Worm (Caenorhabditis elegans): Measurements from ENCODE around the gene vhp-1.
A peak's percentile ranks its signal among the peaks of the same experiment; 100 is the strongest.

The vhp-1 gene

ce11 chrII:5355384-5355783 lies 32.3 kb downstream of the vhp-1 start, which contains the start of gene srg-69:
Gene srg-69, plus strand, starts transcription at chrII:5355684.
- no peak for TF ChIP-seq ceh-83 (GFP tag; optimal IDR thresholded peaks at IDR 0.05)
- no peak for TF ChIP-seq mab-5 (tag; optimal IDR thresholded peaks at IDR 0.05)
- TF ChIP-seq elt-3 (tag; optimal IDR thresholded peaks at IDR 0.05) = no peak
- TF ChIP-seq nhr-76 (tag; optimal IDR thresholded peaks at IDR 0.05) = no peak
- TF ChIP-seq zip-8 (tag; optimal IDR thresholded peaks at IDR 0.05) = no peak
- no peak for TF ChIP-seq M03D4.4 (tag; optimal IDR thresholded peaks at IDR 0.05)
- no peak for TF ChIP-seq snpc-4 (tag; optimal IDR thresholded peaks at IDR 0.05)
- no peak for TF ChIP-seq drap-1 (GFP tag; optimal IDR thresholded peaks at IDR 0.05)
- no peak for TF ChIP-seq mep-1 (tag; optimal IDR thresholded peaks at IDR 0.05)
- TF ChIP-seq ces-1 (GFP tag; optimal IDR thresholded peaks at IDR 0.05) = no peak
- TF ChIP-seq unc-62 (GFP tag; optimal IDR thresholded peaks at IDR 0.05) = no peak
- no peak for TF ChIP-seq ztf-11 (tag; optimal IDR thresholded peaks at IDR 0.05)

DNA sequence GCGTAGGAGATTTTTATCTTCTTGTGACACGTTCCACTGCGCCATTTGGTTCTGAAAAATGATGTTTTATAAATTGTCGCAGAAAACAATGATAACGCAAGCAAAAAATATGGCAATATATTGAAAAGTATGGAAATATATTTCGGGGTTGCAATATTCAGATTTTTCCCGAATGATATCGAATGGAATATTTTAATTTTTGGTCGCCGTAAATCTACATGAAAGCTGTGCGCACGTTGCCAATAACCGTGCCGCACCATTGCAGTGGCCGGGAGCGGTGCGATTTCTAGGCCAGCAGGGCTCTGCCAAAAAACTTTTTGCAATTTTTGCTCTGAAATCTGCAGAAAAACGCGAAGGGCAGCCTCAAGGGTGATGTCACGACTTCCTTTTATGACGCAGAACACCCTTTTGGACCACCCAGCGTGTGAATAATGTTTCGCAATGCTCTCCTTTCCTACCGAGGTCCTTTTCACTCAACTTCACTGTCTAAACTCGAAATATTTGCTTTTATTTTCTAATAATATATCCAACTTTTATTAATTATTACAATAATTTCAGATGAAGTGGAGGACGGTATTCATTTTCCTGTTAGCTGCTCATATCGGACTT lies 35.2 kb downstream of the vhp-1 start, which contains the start of the genes F09E5.11 and bmy-1:
TSS of gene F09E5.11 (minus strand) at position 51 of the 609 bp plus-strand sequence.
TSS of gene bmy-1 (plus strand) at position 559 of the 609 bp plus-strand sequence.
- TF ChIP-seq tbx-8 (GFP tag; optimal IDR thresholded peaks at IDR 0.05) (no peak), unc-120 (tag; optimal IDR thresholded peaks at IDR 0.05; ENCODE audit: poor library complexity, severe bottlenecking) (peak; percentile 2), lsy-2 (tag; optimal IDR thresholded peaks at IDR 0.05) (peak; percentile 52), unc-62 (GFP tag; optimal IDR thresholded peaks at IDR 0.05) (no peak), ceh-39 (tag; optimal IDR thresholded peaks at IDR 0.05) (no peak), sem-2 (GFP tag; optimal IDR thresholded peaks at IDR 0.05) (no peak), ham-2 (GFP tag; optimal IDR thresholded peaks at IDR 0.05) (peak; percentile 1), ces-1 (GFP tag; optimal IDR thresholded peaks at IDR 0.05) (peak; percentile 48), ceh-43 (GFP tag; optimal IDR thresholded peaks at IDR 0.05) (peak; percentile 4), nhr-76 (tag; optimal IDR thresholded peaks at IDR 0.05) (no peak), mep-1 (tag; optimal IDR thresholded peaks at IDR 0.05) (peak; percentile 67), drap-1 (GFP tag; optimal IDR thresholded peaks at IDR 0.05) (peak; percentile 57), nhr-237 (tag; optimal IDR thresholded peaks at IDR 0.05) (peak; percentile 31), nhr-28 (tag; optimal IDR thresholded peaks at IDR 0.05) (no peak), mls-2 (tag; optimal IDR thresholded peaks at IDR 0.05) (peak; percentile 56), unc-39 (tag; optimal IDR thresholded peaks at IDR 0.05) (no peak), lin-13 (tag; optimal IDR thresholded peaks at IDR 0.05) (peak; percentile 46), sptf-1 (tag; optimal IDR thresholded peaks at IDR 0.05) (peak; percentile 79), hlh-1 (tag; optimal IDR thresholded peaks at IDR 0.05) (peak; percentile 4), snpc-4 (tag; optimal IDR thresholded peaks at IDR 0.05) (no peak), ceh-83 (GFP tag; optimal IDR thresholded peaks at IDR 0.05) (peak; percentile 43), M03D4.4 (tag; optimal IDR thresholded peaks at IDR 0.05) (peak; percentile 3), ztf-11 (tag; optimal IDR thresholded peaks at IDR 0.05) (peak; percentile 2), mab-5 (tag; optimal IDR thresholded peaks at IDR 0.05) (no peak), pha-4 (tag; optimal IDR thresholded peaks at IDR 0.05) (peak; percentile 5), blmp-1 (tag; optimal IDR thresholded peaks at IDR 0.05) (no peak), flh-1 (GFP tag; optimal IDR thresholded peaks at IDR 0.05) (no peak), cnd-1 (tag; optimal IDR thresholded peaks at IDR 0.05) (peak; percentile 60), nhr-12 (tag; optimal IDR thresholded peaks at IDR 0.05) (no peak)

DNA sequence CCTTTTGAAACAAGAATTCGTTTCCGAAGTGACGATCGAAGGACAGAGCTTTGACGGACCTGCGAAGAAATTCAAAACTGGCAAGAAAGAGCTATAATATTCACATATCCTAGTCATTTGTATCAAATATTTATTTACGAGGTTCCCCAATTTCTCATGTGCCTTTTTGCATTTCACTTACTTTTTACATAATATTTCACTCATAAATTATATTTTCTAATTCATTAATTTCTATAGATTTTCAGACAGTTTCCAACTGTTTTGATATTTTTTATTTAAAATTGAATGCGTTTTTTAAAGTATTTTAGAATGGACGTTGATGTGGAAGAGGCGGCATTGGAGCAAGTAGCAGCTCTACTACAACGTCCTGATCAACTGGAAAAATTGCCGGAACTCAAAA lies 36.2 kb downstream of the vhp-1 start, which contains the start of gene sec-6:
TSS of gene sec-6 (plus strand) at position 301 of the 400 bp plus-strand sequence.
- TF ChIP-seq zip-8 (tag; optimal IDR thresholded peaks at IDR 0.05) (no peak), nhr-76 (tag; optimal IDR thresholded peaks at IDR 0.05) (no peak), sptf-1 (tag; optimal IDR thresholded peaks at IDR 0.05) (no peak), bed-3 (GFP tag; optimal IDR thresholded peaks at IDR 0.05) (no peak), unc-39 (tag; optimal IDR thresholded peaks at IDR 0.05) (no peak), lin-13 (tag; optimal IDR thresholded peaks at IDR 0.05) (no peak), ztf-11 (tag; optimal IDR thresholded peaks at IDR 0.05) (no peak), snpc-4 (tag; optimal IDR thresholded peaks at IDR 0.05) (no peak), nhr-237 (tag; optimal IDR thresholded peaks at IDR 0.05) (no peak), M03D4.4 (tag; optimal IDR thresholded peaks at IDR 0.05) (no peak), blmp-1 (tag; optimal IDR thresholded peaks at IDR 0.05) (no peak), mls-2 (tag; optimal IDR thresholded peaks at IDR 0.05) (no peak), nhr-28 (tag; optimal IDR thresholded peaks at IDR 0.05) (no peak), ham-2 (GFP tag; optimal IDR thresholded peaks at IDR 0.05) (no peak), ceh-83 (GFP tag; optimal IDR thresholded peaks at IDR 0.05) (no peak)

DNA sequence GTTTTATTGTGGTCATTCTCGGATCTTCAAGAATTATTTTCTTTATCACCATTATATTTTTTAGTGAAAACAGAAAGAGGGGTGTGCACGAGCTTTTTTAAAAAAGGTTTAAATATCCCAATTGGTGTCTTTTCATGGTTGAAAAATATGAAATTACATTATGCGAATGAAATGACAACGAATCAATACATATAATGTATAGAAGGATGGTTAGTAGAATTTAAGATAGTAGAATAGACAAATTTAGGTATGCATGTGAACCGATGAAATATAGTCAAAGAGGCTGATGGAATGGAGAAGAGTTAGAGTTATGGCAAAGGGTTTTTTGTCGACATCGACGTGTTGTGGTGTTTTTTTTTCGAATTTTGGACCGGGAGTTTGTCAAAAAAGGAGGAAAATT lies 41.4 kb downstream of the vhp-1 start:
- no peak for TF ChIP-seq elt-3 (tag; optimal IDR thresholded peaks at IDR 0.05)
- no peak for TF ChIP-seq ces-1 (GFP tag; optimal IDR thresholded peaks at IDR 0.05)
- no peak for TF ChIP-seq mab-5 (tag; optimal IDR thresholded peaks at IDR 0.05)
- no peak for TF ChIP-seq M03D4.4 (tag; optimal IDR thresholded peaks at IDR 0.05)
- no peak for TF ChIP-seq sem-2 (GFP tag; optimal IDR thresholded peaks at IDR 0.05)
- TF ChIP-seq tbx-8 (GFP tag; optimal IDR thresholded peaks at IDR 0.05) = no peak
- no peak for TF ChIP-seq drap-1 (GFP tag; optimal IDR thresholded peaks at IDR 0.05)
- no peak for TF ChIP-seq flh-1 (GFP tag; optimal IDR thresholded peaks at IDR 0.05)
- no peak for TF ChIP-seq lin-13 (tag; optimal IDR thresholded peaks at IDR 0.05)

Data from whole organism, mixed stage, embryonic.